Fruit fly (Drosophila melanogaster) whole organism, prepupa: Measurements from ENCODE around the gene CG8945.
A peak's percentile ranks its signal among the peaks of the same experiment; 100 is the strongest.

Experiments used
- CG10631 ChIP-seq: fragments of 200-800 bp; sonication (Bioruptor generic); optimal IDR thresholded peaks from 2 replicates; lab custom pipeline; 2016; ENCODE audit warnings: missing biosample characterization, missing genetic modification characterization
- CG10669 ChIP-seq: fragments of 200-800 bp; sonication (Bioruptor generic); optimal IDR thresholded peaks from 3 replicates; lab custom pipeline; 2018; ENCODE audit warnings: missing biosample characterization, mild to moderate bottlenecking, missing genetic modification characterization, moderate library complexity
- CG11294 ChIP-seq: fragments of 200-800 bp; sonication (Bioruptor generic); IDR thresholded peaks from 2 replicates; pipeline ENCODE4 v1.3.6; 2022; ENCODE audit warnings: missing biosample characterization, missing genetic modification characterization
- CG11902 ChIP-seq: fragments of 200-800 bp; sonication (Bioruptor generic); optimal IDR thresholded peaks from 3 replicates; lab custom pipeline; 2016; ENCODE audit warnings: missing biosample characterization, missing genetic modification characterization
- CG15336 ChIP-seq: fragments of 200-800 bp; sonication (Bioruptor generic); IDR thresholded peaks from 2 replicates; pipeline ENCODE4 v1.3.6; 2022; ENCODE audit warnings: missing biosample characterization, missing genetic modification characterization
- CG1621 ChIP-seq: fragments of 200-800 bp; sonication (Bioruptor generic); optimal IDR thresholded peaks from 3 replicates; lab custom pipeline; 2018; ENCODE audit warnings: missing biosample characterization, mild to moderate bottlenecking, missing genetic modification characterization
- CG16779 ChIP-seq: fragments of 200-800 bp; sonication (Bioruptor generic); optimal IDR thresholded peaks from 3 replicates; lab custom pipeline; 2017; ENCODE audit warnings: missing biosample characterization, mild to moderate bottlenecking, missing genetic modification characterization
- CG3032 ChIP-seq: fragments of 200-800 bp; optimal IDR thresholded peaks from 2 replicates; lab custom pipeline; 2019; ENCODE audit warnings: missing biosample characterization, mild to moderate bottlenecking, missing genetic modification characterization, moderate library complexity
- CG31627 ChIP-seq: fragments of 200-800 bp; sonication (Bioruptor generic); optimal IDR thresholded peaks from 3 replicates; lab custom pipeline; 2016; ENCODE audit warnings: missing biosample characterization, missing genetic modification characterization
- CG32006 ChIP-seq: fragments of 200-800 bp; sonication (Bioruptor generic); optimal IDR thresholded peaks from 3 replicates; lab custom pipeline; 2017; ENCODE audit warnings: missing biosample characterization, mild to moderate bottlenecking, missing genetic modification characterization
- CG34406 ChIP-seq: fragments of 200-800 bp; sonication (Bioruptor generic); optimal IDR thresholded peaks from 3 replicates; lab custom pipeline; 2016; ENCODE audit warnings: missing biosample characterization, missing genetic modification characterization
- CG3919 ChIP-seq: fragments of 200-800 bp; sonication (Bioruptor generic); optimal IDR thresholded peaks from 3 replicates; lab custom pipeline; 2016; ENCODE audit warnings: missing biosample characterization, missing genetic modification characterization
- CG4318 ChIP-seq: fragments of 200-800 bp; sonication (Bioruptor generic); optimal IDR thresholded peaks from 3 replicates; lab custom pipeline; 2017; ENCODE audit warnings: missing biosample characterization, mild to moderate bottlenecking, missing genetic modification characterization
- CG6792 ChIP-seq: fragments of 200-800 bp; sonication (Bioruptor generic); optimal IDR thresholded peaks from 3 replicates; lab custom pipeline; 2016; ENCODE audit warnings: missing biosample characterization, missing genetic modification characterization
- CG6808 ChIP-seq: fragments of 200-800 bp; sonication (Bioruptor generic); optimal IDR thresholded peaks from 3 replicates; lab custom pipeline; 2017; ENCODE audit warnings: missing biosample characterization, missing genetic modification characterization, mild to moderate bottlenecking, moderate library complexity, missing genetic modification reagents
- CG6854 ChIP-seq: fragments of 200-800 bp; sonication (Bioruptor generic); optimal IDR thresholded peaks from 2 replicates; lab custom pipeline; 2017; ENCODE audit warnings: missing biosample characterization, mild to moderate bottlenecking, missing genetic modification characterization
- CG7368 ChIP-seq: fragments of 200-800 bp; sonication (Bioruptor generic); optimal IDR thresholded peaks from 3 replicates; lab custom pipeline; 2016; ENCODE audit warnings: missing biosample characterization, missing genetic modification characterization
- CG8119 ChIP-seq: fragments of 200-800 bp; sonication (Bioruptor generic); IDR thresholded peaks from 3 replicates; pipeline ENCODE4 v1.3.6; 2022; ENCODE audit warnings: missing biosample characterization, missing genetic modification characterization
- CG8632 ChIP-seq: fragments of 200-800 bp; sonication (Bioruptor generic); optimal IDR thresholded peaks from 3 replicates; lab custom pipeline; 2016; ENCODE audit warnings: missing biosample characterization, missing genetic modification characterization
- Eip78C ChIP-seq: fragments of 200-800 bp; sonication (Bioruptor generic); peaks from one replicate; lab custom pipeline; 2016; ENCODE audit warnings: missing biosample characterization, missing genetic modification characterization
- Eip93F ChIP-seq: fragments of 200-800 bp; sonication (Bioruptor generic); optimal IDR thresholded peaks from 2 replicates; lab custom pipeline; 2016; ENCODE audit warnings: missing biosample characterization, mild to moderate bottlenecking, missing genetic modification characterization
- Hr39 ChIP-seq: fragments of 200-800 bp; sonication (Bioruptor generic); optimal IDR thresholded peaks from 2 replicates; lab custom pipeline; 2016; ENCODE audit warnings: missing biosample characterization, missing genetic modification characterization
- Hr4 ChIP-seq: fragments of 200-800 bp; sonication (Bioruptor generic); optimal IDR thresholded peaks from 3 replicates; lab custom pipeline; 2016; ENCODE audit warnings: missing biosample characterization, missing genetic modification characterization
- Lpt ChIP-seq: fragments of 200-800 bp; sonication (Bioruptor generic); optimal IDR thresholded peaks from 3 replicates; lab custom pipeline; 2016; ENCODE audit warnings: missing biosample characterization, missing genetic modification characterization
- Met ChIP-seq: fragments of 200-800 bp; sonication (Bioruptor generic); optimal IDR thresholded peaks from 3 replicates; lab custom pipeline; 2016; ENCODE audit warnings: missing biosample characterization, missing genetic modification characterization
- OdsH ChIP-seq: fragments of 200-800 bp; sonication (Bioruptor generic); optimal IDR thresholded peaks from 3 replicates; lab custom pipeline; 2016; ENCODE audit warnings: missing biosample characterization, missing genetic modification characterization
- Smox ChIP-seq: fragments of 200-800 bp; sonication (Bioruptor generic); optimal IDR thresholded peaks from 3 replicates; lab custom pipeline; 2016; ENCODE audit warnings: missing biosample characterization, missing genetic modification characterization
- Sox102F ChIP-seq: fragments of 200-800 bp; sonication (Bioruptor generic); optimal IDR thresholded peaks from 2 replicates; lab custom pipeline; 2016; ENCODE audit warnings: missing biosample characterization, mild to moderate bottlenecking, missing genetic modification characterization
- Sox14 ChIP-seq: fragments of 200-800 bp; sonication (Bioruptor generic); optimal IDR thresholded peaks from 3 replicates; lab custom pipeline; 2016; ENCODE audit warnings: missing biosample characterization, missing genetic modification characterization
- achi ChIP-seq: fragments of 200-800 bp; sonication (Bioruptor generic); optimal IDR thresholded peaks from 3 replicates; lab custom pipeline; 2016; ENCODE audit warnings: missing biosample characterization, missing genetic modification characterization
- acj6 ChIP-seq: fragments of 200-800 bp; sonication (Bioruptor generic); optimal IDR thresholded peaks from 3 replicates; lab custom pipeline; 2016; ENCODE audit warnings: missing biosample characterization, missing genetic modification characterization
- cyc ChIP-seq: fragments of 200-800 bp; sonication (Bioruptor generic); optimal IDR thresholded peaks from 3 replicates; lab custom pipeline; 2016; ENCODE audit warnings: missing biosample characterization, missing genetic modification characterization
- dac ChIP-seq: fragments of 200-800 bp; sonication (Bioruptor generic); optimal IDR thresholded peaks from 2 replicates; lab custom pipeline; 2017; ENCODE audit warnings: missing biosample characterization, mild to moderate bottlenecking, missing genetic modification characterization
- eg ChIP-seq: fragments of 200-800 bp; sonication (Bioruptor generic); IDR thresholded peaks from 3 replicates; pipeline ENCODE4 v1.3.6; 2022; ENCODE audit warnings: missing biosample characterization, missing genetic modification characterization
- esn ChIP-seq: fragments of 200-800 bp; sonication (Bioruptor generic); optimal IDR thresholded peaks from 2 replicates; lab custom pipeline; 2016; ENCODE audit warnings: missing biosample characterization, mild to moderate bottlenecking, missing genetic modification characterization, moderate library complexity
- fd85E ChIP-seq: fragments of 200-800 bp; sonication (Bioruptor generic); optimal IDR thresholded peaks from 3 replicates; lab custom pipeline; 2016; ENCODE audit warnings: missing biosample characterization, missing genetic modification characterization
- fkh ChIP-seq: fragments of 200-800 bp; sonication (Bioruptor generic); optimal IDR thresholded peaks from 3 replicates; lab custom pipeline; 2017; ENCODE audit warnings: missing biosample characterization, mild to moderate bottlenecking, missing genetic modification characterization, moderate library complexity
- lz ChIP-seq: fragments of 200-800 bp; sonication (Bioruptor generic); optimal IDR thresholded peaks from 3 replicates; lab custom pipeline; 2016; ENCODE audit warnings: missing biosample characterization, missing genetic modification characterization
- net ChIP-seq: fragments of 200-800 bp; sonication (Bioruptor generic); optimal IDR thresholded peaks from 3 replicates; lab custom pipeline; 2016; ENCODE audit warnings: missing biosample characterization, missing genetic modification characterization
- pdm3 ChIP-seq: fragments of 200-800 bp; sonication (Bioruptor generic); optimal IDR thresholded peaks from 3 replicates; lab custom pipeline; 2016; ENCODE audit warnings: missing biosample characterization, missing genetic modification characterization
- salr ChIP-seq, 2 experiments: fragments of 200-800 bp; sonication (Bioruptor generic); optimal IDR thresholded peaks; 3 replicates each; lab custom pipeline; 2016 to 2018; ENCODE audit warnings: missing biosample characterization in 2 of 2, missing genetic modification characterization in 2 of 2, mild to moderate bottlenecking in 1 of 2
- svp ChIP-seq: fragments of 200-800 bp; sonication (Bioruptor generic); peaks from one replicate; lab custom pipeline; 2016; ENCODE audit warnings: missing biosample characterization, missing genetic modification characterization
- topi ChIP-seq: fragments of 200-800 bp; sonication (Bioruptor generic); optimal IDR thresholded peaks from 3 replicates; lab custom pipeline; 2016; ENCODE audit warnings: missing biosample characterization, missing genetic modification characterization
- vri ChIP-seq: fragments of 200-800 bp; sonication (Bioruptor generic); optimal IDR thresholded peaks from 3 replicates; lab custom pipeline; 2016; ENCODE audit warnings: missing biosample characterization, mild to moderate bottlenecking, missing genetic modification characterization

CG8945 gene

DNA sequence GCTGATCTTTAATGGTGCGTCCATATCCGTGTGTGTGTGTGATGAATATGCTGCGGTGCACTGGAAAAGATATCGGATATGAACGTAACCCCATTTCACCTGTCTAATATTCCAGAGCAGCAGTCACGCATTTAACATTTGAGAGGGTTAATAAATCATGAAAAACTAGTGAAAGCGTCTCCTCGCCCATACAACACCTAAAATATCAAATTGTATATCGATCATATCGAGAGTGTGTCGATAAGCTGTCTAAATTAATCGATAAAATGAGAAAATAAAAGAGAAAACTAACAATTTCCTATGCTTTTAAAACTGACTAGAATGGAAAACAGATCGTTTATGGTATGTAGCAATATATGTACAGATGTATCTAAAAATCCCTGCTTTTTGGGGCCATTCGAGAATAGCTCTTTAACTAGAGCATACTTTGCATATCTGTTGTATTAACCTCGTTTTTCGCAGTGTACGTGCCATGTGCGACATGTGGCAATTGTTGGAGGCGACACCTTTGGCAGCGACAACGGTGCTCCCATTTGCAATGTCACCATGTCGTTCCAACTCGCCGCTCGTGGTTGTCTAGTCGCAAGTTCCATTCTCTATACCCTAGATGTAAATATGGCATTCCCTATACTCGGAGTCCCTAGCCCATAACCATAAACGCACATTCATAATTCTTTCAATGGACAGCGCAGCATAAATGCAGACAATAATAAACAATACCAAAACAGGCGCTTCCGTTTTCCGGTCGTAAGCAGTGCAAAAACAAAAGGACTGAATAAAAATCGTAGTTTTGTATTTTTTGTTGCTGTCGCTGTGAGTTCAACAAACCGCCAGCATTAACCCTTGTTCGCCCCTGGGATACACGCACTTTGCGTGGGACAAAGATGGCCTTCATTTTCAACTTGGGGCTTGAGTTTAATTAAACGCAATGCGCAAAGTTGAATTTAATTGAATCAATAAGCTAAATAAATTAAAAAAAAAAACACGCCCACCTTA lies 24.8 kb upstream of the CG8945 start (continued):
- TF ChIP-seq Met (GFP tag; lab: Kevin White, UChicago) (peak; percentile 6), CG7368 (GFP tag; lab: Kevin White, UChicago) (no peak), salr (GFP tag; optimal IDR thresholded peaks at IDR 0.05; lab: Kevin White, UChicago) (peak in 1 of 2 experiments; percentile 70), svp (GFP tag; lab: Kevin White, UChicago) (peak; percentile 17), acj6 (GFP tag; lab: Kevin White, UChicago) (peak; percentile 52), CG6792 (GFP tag; lab: Kevin White, UChicago) (peak; percentile 8), fd85E (GFP tag; lab: Kevin White, UChicago) (no peak), Smox (peak; percentile 37), Sox14 (no peak), CG3032 (tag; lab: Kevin White, UChicago) (peak; percentile 40), Hr39 (peak; percentile 31), pdm3 (GFP tag; lab: Kevin White, UChicago) (peak; percentile 55), topi (GFP tag; lab: Kevin White, UChicago) (peak; percentile 43), CG34406 (GFP tag; lab: Kevin White, UChicago) (no peak), CG8632 (GFP tag; lab: Kevin White, UChicago) (no peak), CG4318 (peak; percentile 63), CG10631 (GFP tag; lab: Kevin White, UChicago) (peak; percentile 48), CG11902 (peak; percentile 19), CG31627 (GFP tag; lab: Kevin White, UChicago) (peak; percentile 14), cyc (peak; percentile 30), CG11294 (GFP tag; lab: Robert Waterston, UW) (0 out of 2 replicates have a peak, but pooled peaks have one; percentile 15), vri (GFP tag; lab: Kevin White, UChicago) (no peak)

DNA sequence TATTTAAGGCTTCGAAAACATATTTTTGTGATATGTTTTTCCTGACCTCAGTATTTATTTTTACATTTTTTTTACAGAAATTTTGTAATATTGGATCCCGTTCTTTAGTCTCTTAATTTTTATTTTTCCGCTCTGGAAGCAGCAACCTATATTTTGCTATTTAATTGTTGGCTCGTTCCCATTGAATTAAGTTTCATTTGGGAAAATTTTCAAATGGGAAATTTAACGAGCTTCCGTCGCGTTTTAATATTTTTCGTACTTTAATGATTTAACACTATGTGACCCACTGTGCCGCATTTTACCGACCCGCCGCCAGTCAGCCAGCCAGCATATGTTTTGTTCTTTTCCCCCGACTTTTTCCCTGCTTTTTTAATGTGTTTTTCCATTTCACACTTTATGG lies 23.8 kb upstream of the CG8945 start:
- TF ChIP-seq fkh (GFP tag; lab: Kevin White, UChicago), result no peak
- peak; percentile 35 for TF ChIP-seq pdm3 (GFP tag; lab: Kevin White, UChicago)
- TF ChIP-seq CG10669 (GFP tag; lab: Kevin White, UChicago), result peak; percentile 6
- peak; percentile 44 for TF ChIP-seq CG4318
- peak; percentile 76 for TF ChIP-seq Eip78C (GFP tag; lab: Kevin White, UChicago)
- no peak for TF ChIP-seq CG11294 (GFP tag; lab: Robert Waterston, UW)
- no peak for TF ChIP-seq CG6854 (GFP tag; lab: Kevin White, UChicago)
- TF ChIP-seq dac, result no peak
- peak; percentile 73 for TF ChIP-seq svp (GFP tag; lab: Kevin White, UChicago)
- peak; percentile 0 for TF ChIP-seq CG31627 (GFP tag; lab: Kevin White, UChicago)
- TF ChIP-seq CG3919, result peak; percentile 1
- peak; percentile 38 for TF ChIP-seq Met (GFP tag; lab: Kevin White, UChicago)
- no peak for TF ChIP-seq fd85E (GFP tag; lab: Kevin White, UChicago)
- TF ChIP-seq CG1621 (tag; lab: Kevin White, UChicago), result no peak
- TF ChIP-seq cyc, result no peak
- TF ChIP-seq CG10631 (GFP tag; lab: Kevin White, UChicago), result peak; percentile 38
- peak; percentile 9 for TF ChIP-seq esn
- TF ChIP-seq CG8119, result peak; percentile 44; the same call in 2 of the 3 replicates
- TF ChIP-seq eg (GFP tag; lab: Robert Waterston, UW), result peak; percentile 28; the same call in 1 of the 3 replicates
- peak; percentile 14 for TF ChIP-seq Smox
- TF ChIP-seq achi (GFP tag; lab: Kevin White, UChicago), result peak; percentile 22
- TF ChIP-seq CG15336 (GFP tag; lab: Robert Waterston, UW), result peak; percentile 20; the same call in 1 of the 2 replicates
- peak; percentile 21 for TF ChIP-seq Hr4 (GFP tag; lab: Kevin White, UChicago)
- TF ChIP-seq acj6 (GFP tag; lab: Kevin White, UChicago), result peak; percentile 23
- TF ChIP-seq lz, result no peak
- TF ChIP-seq CG32006 (GFP tag; lab: Kevin White, UChicago), result peak; percentile 59
- no peak for TF ChIP-seq Eip93F
- peak; percentile 6 for TF ChIP-seq topi (GFP tag; lab: Kevin White, UChicago)
- TF ChIP-seq CG6808 (GFP tag; lab: Kevin White, UChicago), result no peak
- TF ChIP-seq Sox102F (GFP tag; lab: Kevin White, UChicago), result no peak
- TF ChIP-seq CG34406 (GFP tag; lab: Kevin White, UChicago), result peak; percentile 22
- no peak for TF ChIP-seq CG16779 (tag; lab: Kevin White, UChicago)
- peak; percentile 30 for TF ChIP-seq OdsH (GFP tag; lab: Kevin White, UChicago)
- TF ChIP-seq Hr39, result peak; percentile 2
- no peak for TF ChIP-seq Lpt (GFP tag; lab: Kevin White, UChicago)
- no peak for TF ChIP-seq Sox14
- TF ChIP-seq net (GFP tag; lab: Kevin White, UChicago), result peak; percentile 0
